Fruit fly (Drosophila melanogaster) whole organism, embryonic: ENCODE results near the gene p24-2.
A peak's percentile ranks its signal among the peaks of the same experiment; 100 is the strongest.

ENCODE experiments used
- Ada2b ChIP-seq: fragments of 200-800 bp; sonication (Bioruptor generic); IDR thresholded peaks from 2 replicates; pipeline ENCODE4 v1.3.6; 2022; ENCODE audit warnings: missing biosample characterization, missing genetic modification characterization
- Aef1 ChIP-seq: fragments of 200-800 bp; sonication (Bioruptor generic); IDR thresholded peaks from 3 replicates; pipeline ENCODE4 v1.3.6; 2022; ENCODE audit warnings: missing biosample characterization, missing genetic modification characterization
- C15 ChIP-seq: fragments of 200-800 bp; sonication (Bioruptor generic); IDR thresholded peaks from 3 replicates; pipeline ENCODE4 v1.3.6; 2022; ENCODE audit warnings: missing biosample characterization, missing genetic modification characterization
- CG11247 ChIP-seq: fragments of 200-800 bp; sonication (Bioruptor generic); IDR thresholded peaks from 2 replicates; pipeline ENCODE4 v1.3.6; 2022; ENCODE audit warnings: missing biosample characterization, missing genetic modification characterization
- CG12659 ChIP-seq: fragments of 200-800 bp; sonication (Bioruptor generic); optimal IDR thresholded peaks from 3 replicates; lab custom pipeline; 2017; ENCODE audit warnings: mild to moderate bottlenecking, missing biosample characterization, missing genetic modification reagents, missing genetic modification characterization
- CG13123 ChIP-seq: fragments of 200-800 bp; sonication (Bioruptor generic); optimal IDR thresholded peaks from 2 replicates; lab custom pipeline; 2016; ENCODE audit warnings: missing biosample characterization, missing genetic modification characterization
- CG13296 ChIP-seq: fragments of 200-800 bp; sonication (Bioruptor generic); optimal IDR thresholded peaks from 3 replicates; lab custom pipeline; 2018; ENCODE audit warnings: missing biosample characterization, mild to moderate bottlenecking, missing genetic modification characterization
- CG13775 ChIP-seq: fragments of 200-800 bp; sonication (Bioruptor generic); optimal IDR thresholded peaks from 3 replicates; lab custom pipeline; 2017; ENCODE audit warnings: missing biosample characterization, mild to moderate bottlenecking, missing genetic modification characterization
- CG16813 ChIP-seq: fragments of 200-800 bp; sonication (Bioruptor generic); IDR thresholded peaks from 3 replicates; pipeline ENCODE4 v1.3.6; 2022; ENCODE audit warnings: missing biosample characterization, missing genetic modification characterization; ENCODE audit not compliant: partially characterized antibody
- CG17328 ChIP-seq: fragments of 200-800 bp; sonication (Bioruptor generic); IDR thresholded peaks from 2 replicates; pipeline ENCODE4 v1.3.6; 2022; ENCODE audit warnings: missing biosample characterization, missing genetic modification characterization
- CG17829 ChIP-seq: fragments of 200-800 bp; optimal IDR thresholded peaks from 2 replicates; lab custom pipeline; 2019; ENCODE audit warnings: missing biosample characterization, mild to moderate bottlenecking, missing genetic modification characterization, moderate library complexity
- CG18619 ChIP-seq: fragments of 200-800 bp; sonication (Bioruptor generic); optimal IDR thresholded peaks from 3 replicates; lab custom pipeline; 2017; ENCODE audit warnings: missing biosample characterization, mild to moderate bottlenecking, missing genetic modification characterization
- CG2199 ChIP-seq: fragments of 200-800 bp; sonication (Bioruptor generic); IDR thresholded peaks from 3 replicates; pipeline ENCODE4 v1.3.6; 2022; ENCODE audit warnings: missing biosample characterization, missing genetic modification characterization
- CG2202 ChIP-seq: fragments of 200-800 bp; sonication (Bioruptor generic); optimal IDR thresholded peaks from 2 replicates; lab custom pipeline; 2018; ENCODE audit warnings: missing biosample characterization, mild to moderate bottlenecking, missing genetic modification characterization
- CG30020 ChIP-seq: fragments of 200-800 bp; optimal IDR thresholded peaks from 2 replicates; lab custom pipeline; 2019; ENCODE audit warnings: missing biosample characterization, mild to moderate bottlenecking, missing genetic modification characterization, moderate library complexity
- CG34224 ChIP-seq: fragments of 200-800 bp; sonication (Bioruptor generic); IDR thresholded peaks from 3 replicates; pipeline ENCODE4 v1.3.6; 2022; ENCODE audit warnings: missing biosample characterization, missing genetic modification characterization; ENCODE audit not compliant: partially characterized antibody
- CG42726 ChIP-seq: fragments of 200-800 bp; sonication (Bioruptor generic); IDR thresholded peaks from 2 replicates; pipeline ENCODE4 v1.3.6; 2022; ENCODE audit warnings: missing biosample characterization, missing genetic modification characterization; ENCODE audit not compliant: partially characterized antibody
- CG6791 ChIP-seq: fragments of 200-800 bp; sonication (Bioruptor generic); IDR thresholded peaks from 3 replicates; pipeline ENCODE4 v1.3.6; 2022; ENCODE audit warnings: missing biosample characterization, missing genetic modification characterization; ENCODE audit not compliant: partially characterized antibody
- CTCF ChIP-seq: fragments of 200-800 bp; sonication (Bioruptor generic); optimal IDR thresholded peaks from 2 replicates; lab custom pipeline; 2017; ENCODE audit warnings: missing biosample characterization, mild to moderate bottlenecking, missing genetic modification characterization, moderate library complexity
- Dek ChIP-seq: fragments of 200-800 bp; sonication (Bioruptor generic); optimal IDR thresholded peaks from 3 replicates; lab custom pipeline; 2019; ENCODE audit warnings: missing biosample characterization, mild to moderate bottlenecking, missing genetic modification characterization, moderate library complexity
- Dp ChIP-seq: fragments of 200-800 bp; sonication (Bioruptor generic); optimal IDR thresholded peaks from 2 replicates; lab custom pipeline; 2018; ENCODE audit warnings: missing biosample characterization, mild to moderate bottlenecking, missing genetic modification characterization, moderate library complexity
- Fer1 ChIP-seq: fragments of 200-800 bp; sonication (Bioruptor generic); optimal IDR thresholded peaks from 2 replicates; lab custom pipeline; 2017; ENCODE audit warnings: missing biosample characterization, mild to moderate bottlenecking, missing genetic modification characterization
- GATAe ChIP-seq: fragments of 200-800 bp; sonication (Bioruptor generic); conservative IDR thresholded peaks from 2 replicates; pipeline ENCODE4 v1.3.6; 2022; ENCODE audit warnings: missing biosample characterization, missing genetic modification characterization
- Hand ChIP-seq: fragments of 200-800 bp; sonication (Bioruptor generic); optimal IDR thresholded peaks from 2 replicates; lab custom pipeline; 2017; ENCODE audit warnings: mild to moderate bottlenecking, missing biosample characterization, missing genetic modification reagents, missing genetic modification characterization
- Hr39 ChIP-seq: fragments of >200 bp; optimal IDR thresholded peaks from 2 replicates; lab custom pipeline; 2017
- Lhr ChIP-seq: fragments of 200-800 bp; sonication (Bioruptor generic); optimal IDR thresholded peaks from 3 replicates; lab custom pipeline; 2017; ENCODE audit warnings: mild to moderate bottlenecking, missing biosample characterization, missing genetic modification reagents, missing genetic modification characterization
- Meics ChIP-seq: fragments of 200-800 bp; sonication (Bioruptor generic); optimal IDR thresholded peaks from 2 replicates; lab custom pipeline; 2017; ENCODE audit warnings: missing biosample characterization, mild to moderate bottlenecking, missing genetic modification characterization
- NC2β ChIP-seq: fragments of 200-800 bp; sonication (Bioruptor generic); optimal IDR thresholded peaks from 2 replicates; lab custom pipeline; 2016; ENCODE audit warnings: missing biosample characterization, missing genetic modification characterization
- NFAT ChIP-seq: fragments of 200-800 bp; sonication (Bioruptor generic); IDR thresholded peaks from 2 replicates; pipeline ENCODE4 v1.3.6; 2022; ENCODE audit warnings: missing biosample characterization, missing genetic modification characterization
- Ravus ChIP-seq: fragments of 200-800 bp; sonication (Bioruptor generic); IDR thresholded peaks from 2 replicates; pipeline ENCODE4 v1.3.6; 2022; ENCODE audit warnings: missing biosample characterization, missing genetic modification characterization
- Sry-δ ChIP-seq: fragments of 200-800 bp; sonication (Bioruptor generic); optimal IDR thresholded peaks from 2 replicates; lab custom pipeline; 2016; ENCODE audit warnings: missing biosample characterization, missing genetic modification characterization
- Trl ChIP-seq, 3 experiments: fragments of >200 bp in 2 of 3; fragments of 200-800 bp in 1 of 3; sonication (Bioruptor generic) in 1 of 3; optimal IDR thresholded peaks; 2 replicates in 1 of 3; 3 replicates in 2 of 3; lab custom pipeline; 2016 to 2017; ENCODE audit warnings: missing biosample characterization in 1 of 3, missing genetic modification characterization in 1 of 3
- aop ChIP-seq: fragments of 200-800 bp; sonication (Bioruptor generic); IDR thresholded peaks from 2 replicates; pipeline ENCODE4 v1.3.6; 2022; ENCODE audit warnings: missing biosample characterization, missing genetic modification characterization
- disco-r ChIP-seq: fragments of 200-800 bp; sonication (Bioruptor generic); optimal IDR thresholded peaks from 2 replicates; lab custom pipeline; 2016; ENCODE audit warnings: missing biosample characterization, missing genetic modification characterization
- ewg ChIP-seq: fragments of 200-800 bp; sonication (Bioruptor generic); optimal IDR thresholded peaks from 3 replicates; lab custom pipeline; 2017; ENCODE audit warnings: mild to moderate bottlenecking, missing biosample characterization, missing genetic modification reagents, missing genetic modification characterization
- hb ChIP-seq: fragments of 200-800 bp; sonication (Bioruptor generic); IDR thresholded peaks from 3 replicates; pipeline ENCODE4 v1.3.6; 2022; ENCODE audit warnings: missing biosample characterization, missing genetic modification characterization; ENCODE audit not compliant: partially characterized antibody
- hbn ChIP-seq: fragments of 200-800 bp; sonication (Bioruptor generic); IDR thresholded peaks from 2 replicates; pipeline ENCODE4 v1.3.6; 2022; ENCODE audit warnings: missing biosample characterization, missing genetic modification characterization; ENCODE audit not compliant: partially characterized antibody
- jing ChIP-seq: fragments of 200-800 bp; sonication (Bioruptor generic); optimal IDR thresholded peaks from 2 replicates; lab custom pipeline; 2018; ENCODE audit warnings: missing biosample characterization, mild to moderate bottlenecking, missing genetic modification characterization
- klu ChIP-seq: fragments of 200-800 bp; sonication (Bioruptor generic); IDR thresholded peaks from 2 replicates; pipeline ENCODE4 v1.3.6; 2022; ENCODE audit warnings: missing biosample characterization, missing genetic modification characterization
- luna ChIP-seq: fragments of 200-800 bp; sonication (Bioruptor generic); optimal IDR thresholded peaks from 2 replicates; lab custom pipeline; 2016; ENCODE audit warnings: missing biosample characterization, missing genetic modification characterization
- nerfin-2 ChIP-seq: fragments of 200-800 bp; sonication (Bioruptor generic); IDR thresholded peaks from 2 replicates; pipeline ENCODE4 v1.3.6; 2022; ENCODE audit warnings: missing biosample characterization, missing genetic modification characterization; ENCODE audit not compliant: partially characterized antibody
- nmo ChIP-seq: fragments of 200-800 bp; sonication (Bioruptor generic); optimal IDR thresholded peaks from 2 replicates; lab custom pipeline; 2018; ENCODE audit warnings: missing biosample characterization, mild to moderate bottlenecking, missing genetic modification characterization, moderate library complexity
- pho ChIP-seq: fragments of 200-800 bp; sonication (Bioruptor generic); optimal IDR thresholded peaks from 2 replicates; lab custom pipeline; 2016; ENCODE audit warnings: missing biosample characterization, missing genetic modification characterization
- sob ChIP-seq: fragments of 200-800 bp; sonication (Bioruptor generic); IDR thresholded peaks from 2 replicates; pipeline ENCODE4 v1.3.6; 2022; ENCODE audit warnings: missing biosample characterization, missing genetic modification characterization
- tna ChIP-seq: fragments of 200-800 bp; sonication (Bioruptor generic); IDR thresholded peaks from 2 replicates; pipeline ENCODE4 v1.3.6; 2022; ENCODE audit warnings: missing biosample characterization, missing genetic modification characterization; ENCODE audit not compliant: partially characterized antibody
- vvl ChIP-seq: fragments of 200-800 bp; sonication (Bioruptor generic); IDR thresholded peaks from 2 replicates; pipeline ENCODE4 v1.3.6; 2022; ENCODE audit warnings: missing biosample characterization, missing genetic modification characterization
- wdn ChIP-seq: fragments of 200-800 bp; sonication (Bioruptor generic); IDR thresholded peaks from 2 replicates; pipeline ENCODE4 v1.3.6; 2022; ENCODE audit warnings: missing biosample characterization, missing genetic modification characterization
- wek ChIP-seq: fragments of 200-800 bp; sonication (Bioruptor generic); optimal IDR thresholded peaks from 3 replicates; lab custom pipeline; 2018; ENCODE audit warnings: missing biosample characterization, mild to moderate bottlenecking, missing genetic modification characterization, moderate library complexity
- zfh1 ChIP-seq: fragments of 200-800 bp; sonication (Bioruptor generic); IDR thresholded peaks from 3 replicates; pipeline ENCODE4 v1.3.6; 2022; ENCODE audit warnings: missing biosample characterization, missing genetic modification characterization

The p24-2 gene

DNA sequence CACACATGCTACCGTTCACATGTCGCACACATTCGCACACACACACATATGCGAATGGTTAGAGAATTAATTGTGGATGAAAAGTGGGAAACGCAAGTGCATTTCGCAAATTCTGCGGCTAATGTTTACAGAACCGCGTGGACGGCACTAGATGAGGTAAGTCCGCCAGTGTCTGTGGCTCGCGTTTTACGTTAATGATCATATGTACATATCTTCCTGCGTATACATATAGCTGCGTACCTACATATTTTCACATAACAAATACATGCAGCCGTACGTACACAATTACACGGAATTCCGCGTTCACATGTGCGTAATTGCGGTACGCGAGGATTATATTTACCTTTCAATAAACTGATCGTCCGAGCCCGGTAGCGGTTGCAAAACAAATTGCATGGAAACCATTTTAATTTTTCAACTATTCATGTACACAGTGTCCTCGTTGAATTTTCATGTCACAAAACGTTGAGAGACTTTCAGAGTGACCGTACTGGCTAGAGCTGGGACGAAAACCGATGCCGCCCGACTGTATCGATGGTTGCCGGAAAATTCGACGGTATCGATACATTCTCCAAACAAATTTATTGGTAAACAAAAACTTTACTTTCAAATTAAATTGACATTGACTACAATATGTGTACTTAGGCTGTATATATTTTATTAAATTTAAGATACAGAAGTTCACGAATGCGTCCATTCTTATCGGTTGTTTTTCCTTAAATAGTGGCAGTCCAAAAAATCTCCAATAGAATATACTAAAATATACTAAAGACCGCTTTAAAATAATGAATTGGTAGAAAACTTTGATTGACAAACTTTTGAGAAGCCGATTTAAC, 32.7 kb upstream of the p24-2 start, which contains the start of gene hyd (continued):
- TF ChIP-seq CG17829 (tag; lab: Kevin White, UChicago) (peak; percentile 53), nerfin-2 (GFP tag; lab: Robert Waterston, UW) (peak; percentile 61; the same call in 1 of the 2 replicates), Trl (optimal IDR thresholded peaks at IDR 0.05; lab: Kevin White, UChicago) (no peak), Trl (GFP tag; optimal IDR thresholded peaks at IDR 0.05; lab: Kevin White, UChicago) (no peak), Meics (GFP tag; lab: Kevin White, UChicago) (no peak), vvl (GFP tag; lab: Robert Waterston, UW) (no peak; the same call in 1 of the 2 replicates), hb (peak; percentile 74; the same call in 2 of the 3 replicates), CG13296 (no peak), CTCF (GFP tag; lab: Kevin White, UChicago) (peak; percentile 34), NC2β (GFP tag; lab: Kevin White, UChicago) (no peak), nmo (GFP tag; lab: Kevin White, UChicago) (peak; percentile 62), CG30020 (tag; lab: Kevin White, UChicago) (peak; percentile 51), tna (GFP tag; lab: Robert Waterston, UW) (peak; percentile 77), wek (no peak), Dp (peak; percentile 57), NFAT (GFP tag; lab: Robert Waterston, UW) (no peak), jing (GFP tag; lab: Kevin White, UChicago) (no peak), CG6791 (GFP tag; lab: Robert Waterston, UW) (peak; percentile 88), CG42726 (GFP tag; lab: Robert Waterston, UW) (peak; percentile 74; the same call in 1 of the 2 replicates), hbn (GFP tag; lab: Robert Waterston, UW) (peak; percentile 73), CG2199 (no peak), CG18619 (no peak), CG16813 (GFP tag; lab: Robert Waterston, UW) (peak; percentile 87), Ada2b (GFP tag; lab: Robert Waterston, UW) (no peak), sob (GFP tag; lab: Robert Waterston, UW) (no peak), aop (GFP tag; lab: Robert Waterston, UW) (no peak), wdn (no peak), Fer1 (GFP tag; lab: Kevin White, UChicago) (peak; percentile 13), Hr39 (lab: Kevin White, UChicago) (no peak), ewg (GFP tag; lab: Kevin White, UChicago) (no peak), Lhr (GFP tag; lab: Kevin White, UChicago) (peak; percentile 54), CG2202 (no peak), Aef1 (no peak), CG34224 (GFP tag; lab: Robert Waterston, UW) (peak; percentile 74), CG13123 (GFP tag; lab: Kevin White, UChicago) (no peak), Dek (tag; lab: Kevin White, UChicago) (no peak), C15 (GFP tag; lab: Robert Waterston, UW) (no peak), CG11247 (GFP tag; lab: Robert Waterston, UW) (no peak), CG12659 (GFP tag; lab: Kevin White, UChicago) (peak; percentile 77), luna (GFP tag; lab: Kevin White, UChicago) (no peak), GATAe (GFP tag; lab: Robert Waterston, UW) (no peak), Ravus (GFP tag; lab: Robert Waterston, UW) (no peak), klu (GFP tag; lab: Robert Waterston, UW) (no peak), CG17328 (GFP tag; lab: Robert Waterston, UW) (no peak), zfh1 (no peak), pho (GFP tag; lab: Kevin White, UChicago) (no peak), Sry-δ (GFP tag; lab: Kevin White, UChicago) (peak; percentile 91), CG13775 (GFP tag; lab: Kevin White, UChicago) (no peak), disco-r (no peak), Hand (no peak)
